Worm (Caenorhabditis elegans) whole organism, L3 larva: ENCODE measurements around the gene gadr-3.

Experiments used
- R02D3.7 ChIP-seq: fragments of 150-350 bp; optimal IDR thresholded peaks from 2 replicates; lab custom pipeline; 2014; ENCODE audit warnings: missing biosample characterization, missing genetic modification characterization
- ZK546.5 ChIP-seq: sonication (generic microtip); optimal IDR thresholded peaks from 2 replicates; lab custom pipeline; 2017; ENCODE audit warnings: missing biosample characterization, missing genetic modification characterization
- egl-27 ChIP-seq: sonication (generic microtip); optimal IDR thresholded peaks from 4 replicates; lab custom pipeline; 2017; ENCODE audit warnings: missing biosample characterization, missing genetic modification reagents, missing genetic modification characterization
- fkh-10 ChIP-seq: sonication (generic microtip); optimal IDR thresholded peaks from 2 replicates; lab custom pipeline; 2017; ENCODE audit warnings: missing biosample characterization, missing genetic modification reagents, missing genetic modification characterization
- jun-1 ChIP-seq: fragments of 150-350 bp; optimal IDR thresholded peaks from 2 replicates; lab custom pipeline; 2014; ENCODE audit warnings: missing biosample characterization, missing genetic modification reagents, missing genetic modification characterization
- mml-1 ChIP-seq: fragments of 150-350 bp; sonication (generic microtip); optimal IDR thresholded peaks from 3 replicates; lab custom pipeline; 2014; ENCODE audit warnings: missing biosample characterization, missing genetic modification characterization
- nhr-237 ChIP-seq: fragments of 150-350 bp; optimal IDR thresholded peaks from 2 replicates; lab custom pipeline; 2014; ENCODE audit warnings: missing biosample characterization, missing genetic modification characterization
- nhr-25 ChIP-seq: sonication (generic microtip); optimal IDR thresholded peaks from 2 replicates; lab custom pipeline; 2017; ENCODE audit warnings: missing biosample characterization, missing genetic modification characterization
- nhr-76 ChIP-seq: fragments of 150-350 bp; sonication (generic microtip); optimal IDR thresholded peaks from 5 replicates; lab custom pipeline; 2014; ENCODE audit warnings: missing biosample characterization, missing genetic modification characterization
- nhr-77 ChIP-seq: fragments of 150-350 bp; optimal IDR thresholded peaks from 2 replicates; lab custom pipeline; 2014; ENCODE audit warnings: missing biosample characterization, missing genetic modification characterization
- pha-4 ChIP-seq: fragments of 150-350 bp; optimal IDR thresholded peaks from 2 replicates; lab custom pipeline; 2014; ENCODE audit warnings: missing biosample characterization, missing genetic modification reagents, missing genetic modification characterization
- skn-1 ChIP-seq: fragments of 150-350 bp; optimal IDR thresholded peaks from 2 replicates; lab custom pipeline; 2014; ENCODE audit warnings: missing biosample characterization, missing genetic modification characterization
- snpc-4 ChIP-seq: fragments of 150-350 bp; optimal IDR thresholded peaks from 2 replicates; lab custom pipeline; 2014; ENCODE audit warnings: missing biosample characterization, missing genetic modification characterization
- ztf-11 ChIP-seq: fragments of 150-350 bp; optimal IDR thresholded peaks from 2 replicates; lab custom pipeline; 2014; ENCODE audit warnings: missing biosample characterization, missing genetic modification characterization

ce11 chrIII:6285890-6286289 is at the start of gene gadr-3:
- TF ChIP-seq fkh-10 (GFP tag; lab: Kevin White, UChicago) (no peak), ztf-11 (tag; lab: Kevin White, UChicago) (no peak), nhr-76 (tag; lab: Kevin White, UChicago) (no peak), pha-4 (tag; lab: Kevin White, UChicago) (no peak), nhr-77 (no peak), nhr-237 (no peak), nhr-25 (tag; lab: Kevin White, UChicago) (no peak), egl-27 (no peak), jun-1 (no peak), snpc-4 (tag; lab: Kevin White, UChicago) (no peak), R02D3.7 (no peak), ZK546.5 (tag; lab: Kevin White, UChicago) (no peak), mml-1 (tag; lab: Kevin White, UChicago) (no peak), skn-1 (tag; lab: Kevin White, UChicago) (no peak)
